Worm (Caenorhabditis elegans) whole organism, midembryonic: ENCODE data around the gene T05C3.6.

Experiments used
- flt-1 ChIP-seq: fragments of 200-800 bp; sonication (Bioruptor generic); IDR thresholded peaks from 2 replicates; pipeline ENCODE4 v1.3.6; 2022; ENCODE audit warnings: missing genetic modification characterization, missing compliant biosample characterization
- med-1 ChIP-seq: sonication (generic microtip); optimal IDR thresholded peaks from 2 replicates; lab custom pipeline; 2017; ENCODE audit warnings: missing genetic modification characterization, mild to moderate bottlenecking, missing compliant biosample characterization, antibody characterized with exemption, missing genetic modification reagents; ENCODE audit not compliant: insufficient read depth
- tab-1 ChIP-seq: fragments of 200-800 bp; sonication (Bioruptor generic); IDR thresholded peaks from 2 replicates; pipeline ENCODE4 v1.3.6; 2022; ENCODE audit warnings: missing genetic modification characterization, missing compliant biosample characterization

ce11 chrV:5521735-5522241 lies 31.5 kb downstream of the T05C3.6 start, which contains the start of gene hir-1:
- no peak for TF ChIP-seq med-1 (GFP tag; lab: Kevin White, UChicago)
- TF ChIP-seq flt-1 (GFP tag; lab: Robert Waterston, UW): no peak
- TF ChIP-seq tab-1 (GFP tag; lab: Robert Waterston, UW): no peak
